Fruit fly (Drosophila melanogaster) S2 (cell line): ENCODE data around the gene Ski6.

Experiments
- CG8478 ChIP-seq: fragments of >200 bp; optimal IDR thresholded peaks from 2 replicates; lab custom pipeline; 2018
- CTCF ChIP-seq, 2 experiments: fragments of >200 bp; optimal IDR thresholded peaks; 2 replicates each; lab custom pipeline; 2018

DNA sequence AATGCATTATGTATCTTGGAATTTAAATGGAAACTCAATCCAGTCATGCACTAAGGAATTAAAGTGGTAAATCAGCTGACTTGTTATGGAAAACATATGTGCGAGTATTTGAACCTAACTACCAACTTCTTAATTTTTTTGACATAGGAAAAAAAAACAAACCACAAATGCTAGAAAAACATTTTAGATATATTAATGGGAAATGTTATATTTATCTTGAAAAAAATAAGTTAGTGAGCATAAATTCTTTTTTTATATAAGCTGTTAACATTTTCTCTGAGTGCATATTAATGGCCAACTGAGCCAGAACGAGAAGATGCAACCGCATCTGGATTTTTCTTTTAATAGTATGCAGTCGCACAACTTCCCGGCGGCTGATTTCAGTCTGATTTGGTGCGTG lies 28.9 kb upstream of the Ski6 start:
- no peak for TF ChIP-seq CG8478
- no peak for TF ChIP-seq CTCF (optimal IDR thresholded peaks at IDR 0.05; lab: Kevin White, UChicago)
